Fruit fly (Drosophila melanogaster): ENCODE data around the gene Culd.

Culd gene

dm6 chr3L:8308891-8309352, 47.2 kb downstream of the Culd start, which contains the start of gene BI-1 (continued):
- TF ChIP-seq CG15514 (GFP tag; optimal IDR thresholded peaks at IDR 0.05) = peak; percentile 73
- TF ChIP-seq CG13775 (GFP tag; optimal IDR thresholded peaks at IDR 0.05) = peak; percentile 61
- no peak for TF ChIP-seq CG14965 (GFP tag; optimal IDR thresholded peaks at IDR 0.05; ENCODE audit: borderline replicate concordance)
- peak; percentile 9 for TF ChIP-seq Ets97D (GFP tag; optimal IDR thresholded peaks at IDR 0.05)
- TF ChIP-seq org-1 (GFP tag; optimal IDR thresholded peaks at IDR 0.05) = peak; percentile 41
- no peak for TF ChIP-seq Hmr (GFP tag; optimal IDR thresholded peaks at IDR 0.05)
- peak; percentile 22 for TF ChIP-seq CTCF (GFP tag; optimal IDR thresholded peaks at IDR 0.05)
- no peak for TF ChIP-seq pho (GFP tag; optimal IDR thresholded peaks at IDR 0.05)
- TF ChIP-seq Mad (GFP tag; optimal IDR thresholded peaks at IDR 0.05) = peak; percentile 27
- TF ChIP-seq aop (GFP tag; IDR thresholded peaks at IDR 0.05) = no peak
- no peak for TF ChIP-seq ato (GFP tag; IDR thresholded peaks at IDR 0.05; ENCODE audit: partially characterized antibody)
- peak; percentile 88 for TF ChIP-seq sug (tag; optimal IDR thresholded peaks at IDR 0.05)
- peak; percentile 73 for TF ChIP-seq CG4424 (GFP tag; optimal IDR thresholded peaks at IDR 0.05)
- peak; percentile 61 for TF ChIP-seq CG15696 (tag; optimal IDR thresholded peaks at IDR 0.05)
- no peak for TF ChIP-seq chn (GFP tag; optimal IDR thresholded peaks at IDR 0.05)
- no peak for TF ChIP-seq gcm2 (GFP tag; optimal IDR thresholded peaks at IDR 0.05)
- no peak for TF ChIP-seq fd64A (GFP tag; optimal IDR thresholded peaks at IDR 0.05)
- peak; percentile 18; the same call in 1 of the 2 replicates for TF ChIP-seq wor (GFP tag; IDR thresholded peaks at IDR 0.05)
- peak; percentile 84 for TF ChIP-seq CG3847 (GFP tag; IDR thresholded peaks at IDR 0.05)
- TF ChIP-seq CG6254 (GFP tag; optimal IDR thresholded peaks at IDR 0.05) = peak; percentile 3
- no peak for TF ChIP-seq CG9876 (GFP tag; optimal IDR thresholded peaks at IDR 0.05)
- TF ChIP-seq bigmax (GFP tag; optimal IDR thresholded peaks at IDR 0.05) = no peak
- peak; percentile 7 for TF ChIP-seq CG7987 (GFP tag; optimal IDR thresholded peaks at IDR 0.05)
- TF ChIP-seq Sry-δ (GFP tag; optimal IDR thresholded peaks at IDR 0.05) = peak; percentile 13
- peak; percentile 55 for TF ChIP-seq Dad (GFP tag; optimal IDR thresholded peaks at IDR 0.05)
- TF ChIP-seq Neu2 (GFP tag; optimal IDR thresholded peaks at IDR 0.05; ENCODE audit: borderline replicate concordance) = no peak
- no peak for TF ChIP-seq CG4360 (GFP tag; IDR thresholded peaks at IDR 0.05)
- peak; percentile 66 for TF ChIP-seq Med (GFP tag)
- peak; percentile 70 for TF ChIP-seq nerfin-1 (tag; optimal IDR thresholded peaks at IDR 0.05)
- no peak for TF ChIP-seq H2.0 (GFP tag; IDR thresholded peaks at IDR 0.05)
- TF ChIP-seq ap (GFP tag; IDR thresholded peaks at IDR 0.05) = no peak
- no peak for TF ChIP-seq tap (tag; optimal IDR thresholded peaks at IDR 0.05)
- TF ChIP-seq hkb (optimal IDR thresholded peaks at IDR 0.05) = peak; percentile 82
- TF ChIP-seq hkb (GFP tag; IDR thresholded peaks at IDR 0.05) = no peak
- TF ChIP-seq CrebB (tag; optimal IDR thresholded peaks at IDR 0.05) = peak; percentile 18
- peak; percentile 54 for TF ChIP-seq gro (GFP tag; optimal IDR thresholded peaks at IDR 0.05)
- 0 out of 3 replicates have a peak, but pooled peaks have one; percentile 15 for TF ChIP-seq ken (GFP tag; IDR thresholded peaks at IDR 0.05)
- peak; percentile 74 for TF ChIP-seq B-H2 (GFP tag; optimal IDR thresholded peaks at IDR 0.05)
- TF ChIP-seq hth (optimal IDR thresholded peaks at IDR 0.05) = no peak
- TF ChIP-seq tx (GFP tag; optimal IDR thresholded peaks at IDR 0.05) = no peak
- TF ChIP-seq zf30C (GFP tag; optimal IDR thresholded peaks at IDR 0.05) = no peak
- TF ChIP-seq CG13123 (GFP tag; optimal IDR thresholded peaks at IDR 0.05) = no peak
- no peak for TF ChIP-seq mld (GFP tag; IDR thresholded peaks at IDR 0.05; ENCODE audit: partially characterized antibody)
- TF ChIP-seq E2f2 (GFP tag; IDR thresholded peaks at IDR 0.05) = peak; percentile 83
- TF ChIP-seq CG4328 (GFP tag; optimal IDR thresholded peaks at IDR 0.05) = peak; percentile 67
- peak; percentile 63 for TF ChIP-seq CG30020 (tag; optimal IDR thresholded peaks at IDR 0.05)
- TF ChIP-seq Nf-YB (GFP tag; optimal IDR thresholded peaks at IDR 0.05) = peak; percentile 41
- TF ChIP-seq dpn (GFP tag; optimal IDR thresholded peaks at IDR 0.05) = peak; percentile 45 to 62
- no peak for TF ChIP-seq CG31441 (GFP tag; IDR thresholded peaks at IDR 0.05)
- peak; percentile 58 for TF ChIP-seq D19B (GFP tag; optimal IDR thresholded peaks at IDR 0.05)
- no peak for TF ChIP-seq CG30431 (GFP tag; optimal IDR thresholded peaks at IDR 0.05)
- TF ChIP-seq Sox102F (GFP tag; optimal IDR thresholded peaks at IDR 0.05) = no peak

Data from whole organism, embryonic.